Worm (Caenorhabditis elegans): ENCODE measurements around the gene C18B2.2.

DNA sequence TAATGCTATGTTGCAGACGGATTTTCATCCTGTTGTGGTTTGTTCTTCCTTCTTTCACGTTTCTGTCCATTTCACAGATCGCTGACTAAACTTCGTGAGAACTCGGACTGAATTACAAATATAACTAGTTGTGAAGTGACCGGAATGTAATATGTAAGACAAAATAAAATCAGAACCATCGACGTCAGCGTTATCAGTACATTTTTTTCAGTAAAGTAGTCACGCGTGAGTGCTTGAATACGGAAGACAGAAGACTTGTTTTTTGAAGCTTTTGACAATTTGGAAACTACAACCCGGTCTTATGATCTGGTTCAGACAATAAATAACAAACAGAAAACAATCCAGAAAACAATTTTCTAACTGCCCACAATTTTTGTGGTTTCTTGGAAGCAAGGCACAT, 41.4 kb upstream of the C18B2.2 start:
- TF ChIP-seq him-1 (tag; optimal IDR thresholded peaks at IDR 0.05) = no peak
- no peak for TF ChIP-seq dao-5 (tag; optimal IDR thresholded peaks at IDR 0.05)
